Worm (Caenorhabditis elegans): ENCODE data around the gene clc-8.

The clc-8 gene

DNA sequence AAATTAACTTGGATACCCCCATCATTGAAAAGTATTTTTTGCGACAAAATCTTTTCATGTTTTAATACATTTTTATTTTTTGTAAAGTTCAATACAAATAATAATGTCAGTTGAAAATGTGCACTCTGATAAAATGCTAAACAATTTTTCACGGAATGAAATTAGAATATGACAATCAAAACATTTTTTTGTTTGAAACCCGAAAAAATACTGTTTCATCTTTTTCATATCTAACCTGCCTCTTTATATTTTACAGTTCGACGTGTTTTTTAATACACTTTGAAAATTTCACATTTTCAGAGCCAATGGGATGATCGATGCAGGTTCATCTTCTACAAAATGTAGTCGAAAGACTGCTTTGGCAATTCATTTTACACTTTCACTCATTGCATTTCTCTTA is at the start of gene clc-8:
TSS of gene clc-8 (plus strand) at position 301 of the 400 bp plus-strand sequence.
- TF ChIP-seq fkh-2 (tag; optimal IDR thresholded peaks at IDR 0.05) = no peak
- TF ChIP-seq fkh-10 (GFP tag; optimal IDR thresholded peaks at IDR 0.05) = no peak
- no peak for TF ChIP-seq egl-5 (tag; optimal IDR thresholded peaks at IDR 0.05)
- TF ChIP-seq hmg-11 (tag; optimal IDR thresholded peaks at IDR 0.05) = no peak
- TF ChIP-seq lsy-12 (tag; optimal IDR thresholded peaks at IDR 0.05) = no peak
- TF ChIP-seq nfya-1 (tag; optimal IDR thresholded peaks at IDR 0.05; ENCODE audit: insufficient read depth) = no peak
- TF ChIP-seq nhr-76 (tag; optimal IDR thresholded peaks at IDR 0.05) = no peak
- TF ChIP-seq lin-39 (tag; optimal IDR thresholded peaks at IDR 0.05) = no peak
- no peak for TF ChIP-seq aly-2 (tag; optimal IDR thresholded peaks at IDR 0.05)
- TF ChIP-seq unc-62 (GFP tag; optimal IDR thresholded peaks at IDR 0.05) = no peak
- no peak for TF ChIP-seq tbx-2 (tag; optimal IDR thresholded peaks at IDR 0.05)
- no peak for TF ChIP-seq nhr-25 (tag; optimal IDR thresholded peaks at IDR 0.05)
- no peak for TF ChIP-seq nhr-67 (tag; optimal IDR thresholded peaks at IDR 0.05)
- no peak for TF ChIP-seq fos-1 (tag; optimal IDR thresholded peaks at IDR 0.05)

DNA sequence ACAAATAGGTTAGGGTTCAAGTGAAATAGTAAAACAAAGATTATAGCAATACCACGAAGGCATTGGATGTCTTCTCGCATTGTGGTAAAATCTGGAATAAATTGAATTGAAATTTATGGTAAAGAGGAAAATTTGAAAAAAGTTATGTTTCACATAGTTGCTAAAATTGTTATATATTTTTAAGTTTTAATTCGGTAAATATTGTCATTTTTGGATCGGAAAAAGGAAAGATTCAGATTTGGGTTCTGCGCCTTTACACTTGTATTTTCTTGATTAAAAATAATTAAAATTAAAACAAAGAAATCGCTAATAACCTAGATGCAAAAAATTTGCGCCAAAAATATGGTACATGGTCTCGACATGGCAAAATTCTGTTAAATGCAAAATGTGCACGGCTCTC is 43.3 kb upstream of the clc-8 start, which contains the start of gene oac-56:
TSS of gene oac-56 (minus strand) at position 101 of the 400 bp plus-strand sequence.
- no peak for TF ChIP-seq egl-27 (tag; optimal IDR thresholded peaks at IDR 0.05)
- TF ChIP-seq unc-62 (GFP tag; optimal IDR thresholded peaks at IDR 0.05) = no peak
- TF ChIP-seq pqm-1 (tag; optimal IDR thresholded peaks at IDR 0.05) = no peak

DNA sequence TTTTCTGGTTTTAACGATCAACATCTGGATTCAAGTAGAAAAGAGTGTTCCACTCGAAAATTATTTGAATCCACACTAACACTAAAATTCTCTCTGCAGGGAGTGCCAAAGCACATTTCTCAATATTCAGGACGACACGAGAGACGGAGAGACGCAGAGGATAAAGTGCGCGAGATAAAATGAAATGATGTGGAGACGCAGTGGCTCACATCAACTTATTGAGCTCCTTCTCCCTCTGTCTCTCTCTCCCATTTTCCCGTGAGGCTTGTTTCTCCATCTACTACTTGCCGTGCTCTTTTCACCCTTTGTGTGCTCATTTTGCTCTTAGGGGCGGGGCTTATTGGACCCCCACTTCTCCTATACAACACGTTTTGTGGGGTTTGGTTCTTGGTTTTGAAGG is 37.8 kb upstream of the clc-8 start:
- TF ChIP-seq tbx-2 (tag; optimal IDR thresholded peaks at IDR 0.05) (no peak), ceh-16 (tag; optimal IDR thresholded peaks at IDR 0.05) (no peak), snpc-4 (tag; optimal IDR thresholded peaks at IDR 0.05) (peak; percentile 34), nhr-77 (tag; optimal IDR thresholded peaks at IDR 0.05) (no peak), nfya-1 (tag; optimal IDR thresholded peaks at IDR 0.05; ENCODE audit: insufficient read depth) (peak; percentile 88), ZK546.5 (tag; optimal IDR thresholded peaks at IDR 0.05) (no peak), egl-5 (tag; optimal IDR thresholded peaks at IDR 0.05) (peak; percentile 67), pqm-1 (tag; optimal IDR thresholded peaks at IDR 0.05) (no peak), nhr-11 (tag; optimal IDR thresholded peaks at IDR 0.05) (no peak), elt-3 (tag; optimal IDR thresholded peaks at IDR 0.05) (no peak), nhr-23 (tag; optimal IDR thresholded peaks at IDR 0.05) (no peak), lsy-12 (tag; optimal IDR thresholded peaks at IDR 0.05) (no peak), ceh-9 (tag; optimal IDR thresholded peaks at IDR 0.05) (no peak), nhr-28 (tag; optimal IDR thresholded peaks at IDR 0.05) (no peak), pha-4 (tag; optimal IDR thresholded peaks at IDR 0.05) (no peak), lin-39 (tag; optimal IDR thresholded peaks at IDR 0.05) (peak; percentile 83), hmg-11 (tag; optimal IDR thresholded peaks at IDR 0.05) (peak; percentile 74), nhr-237 (tag; optimal IDR thresholded peaks at IDR 0.05) (no peak), skn-1 (tag; optimal IDR thresholded peaks at IDR 0.05) (no peak), ztf-11 (tag; optimal IDR thresholded peaks at IDR 0.05) (no peak), lin-15B (tag; optimal IDR thresholded peaks at IDR 0.05) (peak; percentile 14), ceh-82 (tag; optimal IDR thresholded peaks at IDR 0.05) (no peak), nhr-67 (tag; optimal IDR thresholded peaks at IDR 0.05) (no peak), ztf-4 (tag; optimal IDR thresholded peaks at IDR 0.05) (no peak), ceh-28 (tag; optimal IDR thresholded peaks at IDR 0.05) (no peak), nhr-12 (tag; optimal IDR thresholded peaks at IDR 0.05) (no peak), ama-1 (optimal IDR thresholded peaks at IDR 0.05) (no peak), unc-62 (GFP tag; optimal IDR thresholded peaks at IDR 0.05) (no peak), elt-1 (tag; optimal IDR thresholded peaks at IDR 0.05) (no peak), unc-39 (tag; optimal IDR thresholded peaks at IDR 0.05) (no peak), mml-1 (tag; optimal IDR thresholded peaks at IDR 0.05) (no peak), fkh-10 (GFP tag; optimal IDR thresholded peaks at IDR 0.05) (peak; percentile 86), zag-1 (tag; optimal IDR thresholded peaks at IDR 0.05) (no peak), daf-12 (tag; optimal IDR thresholded peaks at IDR 0.05) (no peak), nhr-43 (tag; optimal IDR thresholded peaks at IDR 0.05; ENCODE audit: poor library complexity, severe bottlenecking) (no peak), eor-1 (tag; optimal IDR thresholded peaks at IDR 0.05) (no peak), elt-2 (tag; optimal IDR thresholded peaks at IDR 0.05) (no peak), egl-27 (tag; optimal IDR thresholded peaks at IDR 0.05) (no peak), nhr-76 (tag; optimal IDR thresholded peaks at IDR 0.05) (no peak)

All from whole organism, L3 larva.